Worm (Caenorhabditis elegans) whole organism, L4/young adult: Measurements from ENCODE around the gene F28A10.1.

Experiments used
- W03F9.2 ChIP-seq: fragments of 150-350 bp; optimal IDR thresholded peaks from 2 replicates; lab custom pipeline; 2014; ENCODE audit warnings: missing biosample characterization, missing genetic modification characterization
- him-1 ChIP-seq: sonication (generic microtip); optimal IDR thresholded peaks from 2 replicates; lab custom pipeline; 2016; ENCODE audit warnings: missing genotype, missing genetic modification reagents, missing genetic modification characterization, missing compliant biosample characterization

ce11 chrII:783532-783931 lies 42.1 kb upstream of the F28A10.1 start, which contains the start of gene Y39F10A.6:
- TF ChIP-seq him-1 (no peak), W03F9.2 (tag; lab: Kevin White, UChicago) (no peak)
